Fruit fly (Drosophila melanogaster): ENCODE results near the gene Vml.

Vml gene

DNA sequence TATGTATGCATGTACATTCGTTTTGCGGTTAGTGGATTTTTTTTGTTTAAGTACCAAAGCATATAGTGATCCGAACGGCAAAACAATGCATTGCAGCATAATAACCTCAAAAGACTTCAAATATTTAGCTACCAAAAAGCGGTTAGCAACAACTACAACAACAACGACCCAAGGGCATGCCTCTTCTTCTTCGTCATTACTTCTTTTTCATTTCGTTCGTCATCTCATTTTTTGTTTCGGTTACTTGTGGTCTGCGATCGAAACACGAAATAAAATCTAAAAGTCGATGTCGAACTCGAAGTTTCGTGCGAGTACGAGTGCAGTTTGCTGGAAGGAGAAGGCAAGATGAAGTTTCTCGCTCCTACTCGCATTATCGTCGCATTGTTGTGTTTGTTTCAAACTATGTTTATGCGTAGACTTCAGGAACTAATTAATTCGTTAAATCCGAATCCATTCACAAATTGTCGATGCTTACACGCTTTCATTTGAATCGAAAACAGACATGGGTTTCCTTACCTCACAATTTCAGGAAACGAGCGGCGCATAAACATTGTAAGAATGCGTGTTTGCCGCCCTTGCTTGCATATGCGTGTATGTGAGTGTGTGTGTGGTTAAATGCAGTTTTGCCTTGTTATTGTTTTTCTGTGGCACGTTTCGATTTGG is 23.2 kb downstream of the Vml start (continued):
- TF ChIP-seq ken (GFP tag; IDR thresholded peaks at IDR 0.05) (peak; percentile 88), fru (optimal IDR thresholded peaks at IDR 0.05) (no peak), Fer2 (tag; optimal IDR thresholded peaks at IDR 0.05) (no peak), fd102C (GFP tag; optimal IDR thresholded peaks at IDR 0.05) (peak; percentile 90), tx (GFP tag; optimal IDR thresholded peaks at IDR 0.05) (peak; percentile 62), Nf-YA (GFP tag; IDR thresholded peaks at IDR 0.05) (peak; percentile 66), sob (GFP tag; IDR thresholded peaks at IDR 0.05) (peak; percentile 62; the same call in 1 of the 2 replicates), emc (GFP tag; optimal IDR thresholded peaks at IDR 0.05) (peak; percentile 10), CG13123 (GFP tag; optimal IDR thresholded peaks at IDR 0.05) (peak; percentile 60), Ets65A (GFP tag) (peak; percentile 92), wdn (GFP tag; IDR thresholded peaks at IDR 0.05) (no peak), ERR (GFP tag; optimal IDR thresholded peaks at IDR 0.05) (peak; percentile 45), CG6272 (GFP tag; IDR thresholded peaks at IDR 0.05) (no peak), E2f1 (GFP tag; IDR thresholded peaks at IDR 0.05) (peak; percentile 72), BtbVII (GFP tag; optimal IDR thresholded peaks at IDR 0.05) (peak; percentile 15), nerfin-1 (tag; optimal IDR thresholded peaks at IDR 0.05) (peak; percentile 74), ab (GFP tag; optimal IDR thresholded peaks at IDR 0.05) (peak; percentile 67), bab2 (GFP tag; optimal IDR thresholded peaks at IDR 0.05) (peak; percentile 70), Nf-YB (GFP tag; optimal IDR thresholded peaks at IDR 0.05) (peak; percentile 75), CG6854 (GFP tag; optimal IDR thresholded peaks at IDR 0.05) (peak; percentile 20), hbn (GFP tag; IDR thresholded peaks at IDR 0.05; ENCODE audit: partially characterized antibody) (no peak), CG10565 (GFP tag; optimal IDR thresholded peaks at IDR 0.05) (no peak), dati (GFP tag; IDR thresholded peaks at IDR 0.05) (peak; percentile 47; the same call in 1 of the 2 replicates), ap (GFP tag; IDR thresholded peaks at IDR 0.05) (peak; percentile 77), Hey (tag; optimal IDR thresholded peaks at IDR 0.05) (no peak), Xrp1 (GFP tag; IDR thresholded peaks at IDR 0.05) (peak; percentile 94), slbo (GFP tag; IDR thresholded peaks at IDR 0.05) (peak; percentile 47; the same call in 1 of the 2 replicates), CG6689 (GFP tag; IDR thresholded peaks at IDR 0.05) (peak; percentile 90), al (GFP tag; IDR thresholded peaks at IDR 0.05) (no peak), ewg (GFP tag; optimal IDR thresholded peaks at IDR 0.05) (peak; percentile 78), CG2120 (GFP tag; optimal IDR thresholded peaks at IDR 0.05) (no peak), CG18262 (tag; optimal IDR thresholded peaks at IDR 0.05) (peak; percentile 93), jigr1 (GFP tag; IDR thresholded peaks at IDR 0.05) (0 out of 3 replicates have a peak, but pooled peaks have one; percentile 13), unc-4 (GFP tag; IDR thresholded peaks at IDR 0.05; ENCODE audit: partially characterized antibody) (no peak), CG17802 (tag; optimal IDR thresholded peaks at IDR 0.05) (peak; percentile 68), knrl (GFP tag; IDR thresholded peaks at IDR 0.05; ENCODE audit: partially characterized antibody) (no peak), D19B (GFP tag; optimal IDR thresholded peaks at IDR 0.05) (no peak), CG2129 (GFP tag; IDR thresholded peaks at IDR 0.05; ENCODE audit: partially characterized antibody) (no peak), B-H1 (GFP tag; IDR thresholded peaks at IDR 0.05) (peak; percentile 60; the same call in 2 of the 3 replicates), Camta (GFP tag; optimal IDR thresholded peaks at IDR 0.05) (peak; percentile 84), Hr51 (GFP tag; optimal IDR thresholded peaks at IDR 0.05) (peak; percentile 63 to 79), stc (GFP tag; IDR thresholded peaks at IDR 0.05) (peak; percentile 83), YL-1 (GFP tag; optimal IDR thresholded peaks at IDR 0.05) (peak; percentile 5), otp (GFP tag; IDR thresholded peaks at IDR 0.05) (peak; percentile 93), Drgx (GFP tag; IDR thresholded peaks at IDR 0.05) (peak; percentile 94), CG7556 (GFP tag; optimal IDR thresholded peaks at IDR 0.05) (peak; percentile 72), CG7839 (tag; optimal IDR thresholded peaks at IDR 0.05) (peak; percentile 80), Elba2 (GFP tag; optimal IDR thresholded peaks at IDR 0.05) (no peak), p53 (GFP tag; optimal IDR thresholded peaks at IDR 0.05) (peak; percentile 60), Awh (GFP tag; IDR thresholded peaks at IDR 0.05) (peak; percentile 89), CG3163 (GFP tag; optimal IDR thresholded peaks at IDR 0.05) (peak; percentile 54)

Measured in whole organism, embryonic.